Fruit fly (Drosophila melanogaster) whole organism, embryonic: ENCODE data around the gene CG10431.
A peak's percentile ranks its signal among the peaks of the same experiment; 100 is the strongest.

ENCODE experiments used
- CG10959 ChIP-seq: fragments of 200-800 bp; sonication (Bioruptor generic); IDR thresholded peaks from 2 replicates; pipeline ENCODE4 v1.3.6; 2022; ENCODE audit warnings: missing biosample characterization, missing genetic modification characterization
- CG12155 ChIP-seq: fragments of 200-800 bp; sonication (Bioruptor generic); optimal IDR thresholded peaks from 3 replicates; lab custom pipeline; 2016; ENCODE audit warnings: missing biosample characterization, missing genetic modification characterization
- CG12236 ChIP-seq: fragments of 200-800 bp; sonication (Bioruptor generic); optimal IDR thresholded peaks from 2 replicates; lab custom pipeline; 2016; ENCODE audit warnings: missing biosample characterization, missing genetic modification characterization
- CG14014 ChIP-seq: fragments of 200-800 bp; sonication (Bioruptor generic); IDR thresholded peaks from 2 replicates; pipeline ENCODE4 v1.3.6; 2022; ENCODE audit warnings: missing biosample characterization, missing genetic modification characterization
- CG15269 ChIP-seq: fragments of 200-800 bp; sonication (Bioruptor generic); optimal IDR thresholded peaks from 2 replicates; lab custom pipeline; 2018; ENCODE audit warnings: missing biosample characterization, mild to moderate bottlenecking, missing genetic modification characterization, moderate library complexity
- CG1529 ChIP-seq: fragments of 200-800 bp; sonication (Bioruptor generic); optimal IDR thresholded peaks from 3 replicates; lab custom pipeline; 2018; ENCODE audit warnings: missing biosample characterization, missing genetic modification characterization
- CG16815 ChIP-seq: fragments of 200-800 bp; sonication (Bioruptor generic); optimal IDR thresholded peaks from 3 replicates; lab custom pipeline; 2017; ENCODE audit warnings: missing biosample characterization, mild to moderate bottlenecking, missing genetic modification characterization
- CG16863 ChIP-seq: fragments of 200-800 bp; sonication (Bioruptor generic); optimal IDR thresholded peaks from 3 replicates; lab custom pipeline; 2016; ENCODE audit warnings: missing biosample characterization, missing genetic modification characterization
- CG18476 ChIP-seq: fragments of 200-800 bp; sonication (Bioruptor generic); optimal IDR thresholded peaks from 2 replicates; lab custom pipeline; 2016; ENCODE audit warnings: missing biosample characterization, mild to moderate bottlenecking, missing genetic modification characterization
- CG18764 ChIP-seq: fragments of 200-800 bp; sonication (Bioruptor generic); optimal IDR thresholded peaks from 3 replicates; lab custom pipeline; 2016; ENCODE audit warnings: missing biosample characterization, missing genetic modification characterization
- CG30431 ChIP-seq: fragments of 200-800 bp; sonication (Bioruptor generic); optimal IDR thresholded peaks from 2 replicates; lab custom pipeline; 2017; ENCODE audit warnings: missing biosample characterization, missing genetic modification characterization
- CG31365 ChIP-seq: fragments of 200-800 bp; sonication (Bioruptor generic); optimal IDR thresholded peaks from 2 replicates; lab custom pipeline; 2018; ENCODE audit warnings: missing biosample characterization, mild to moderate bottlenecking, missing genetic modification characterization
- CG3163 ChIP-seq: fragments of 200-800 bp; sonication (Bioruptor generic); optimal IDR thresholded peaks from 3 replicates; lab custom pipeline; 2016; ENCODE audit warnings: missing biosample characterization, missing genetic modification characterization
- CG32532 ChIP-seq: fragments of 200-800 bp; sonication (Bioruptor generic); IDR thresholded peaks from 2 replicates; pipeline ENCODE4 v1.3.6; 2022; ENCODE audit warnings: missing biosample characterization, missing genetic modification characterization
- CG6654 ChIP-seq: fragments of 200-800 bp; sonication (Bioruptor generic); optimal IDR thresholded peaks from 2 replicates; lab custom pipeline; 2017; ENCODE audit warnings: missing biosample characterization, mild to moderate bottlenecking, missing genetic modification characterization
- CG6813 ChIP-seq: fragments of 200-800 bp; sonication (Bioruptor generic); optimal IDR thresholded peaks from 2 replicates; lab custom pipeline; 2017; ENCODE audit warnings: missing biosample characterization, missing genetic modification characterization, mild to moderate bottlenecking, moderate library complexity, missing genetic modification reagents
- CG6854 ChIP-seq: fragments of 200-800 bp; sonication (Bioruptor generic); optimal IDR thresholded peaks from 3 replicates; lab custom pipeline; 2017; ENCODE audit warnings: missing biosample characterization, mild to moderate bottlenecking, missing genetic modification characterization
- CG8281 ChIP-seq: fragments of 200-800 bp; sonication (Bioruptor generic); optimal IDR thresholded peaks from 2 replicates; lab custom pipeline; 2018; ENCODE audit warnings: missing biosample characterization, mild to moderate bottlenecking, missing genetic modification characterization, moderate library complexity
- CG8290 ChIP-seq, 3 experiments: fragments of 200-800 bp; sonication (Bioruptor generic); optimal IDR thresholded peaks; 2 replicates each; lab custom pipeline; 2016 to 2019; ENCODE audit warnings: missing biosample characterization in 3 of 3, missing genetic modification characterization in 3 of 3, mild to moderate bottlenecking in 2 of 3, moderate library complexity in 1 of 3
- CG9876 ChIP-seq: fragments of 200-800 bp; sonication (Bioruptor generic); optimal IDR thresholded peaks from 2 replicates; lab custom pipeline; 2016; ENCODE audit warnings: missing biosample characterization, missing genetic modification characterization
- CrebB ChIP-seq: fragments of 200-800 bp; sonication (Bioruptor generic); optimal IDR thresholded peaks from 3 replicates; lab custom pipeline; 2018; ENCODE audit warnings: missing biosample characterization, mild to moderate bottlenecking, missing genetic modification characterization
- Dip3 ChIP-seq: fragments of 200-800 bp; sonication (Bioruptor generic); optimal IDR thresholded peaks from 3 replicates; lab custom pipeline; 2016; ENCODE audit warnings: missing biosample characterization, missing genetic modification characterization
- Doc2 ChIP-seq: fragments of 200-800 bp; sonication (Bioruptor generic); IDR thresholded peaks from 2 replicates; pipeline ENCODE4 v1.3.6; 2022; ENCODE audit warnings: missing biosample characterization, missing genetic modification characterization
- Dref ChIP-seq: fragments of 200-800 bp; sonication (Bioruptor generic); IDR thresholded peaks from 2 replicates; pipeline ENCODE4 v1.3.6; 2022; ENCODE audit warnings: missing biosample characterization, missing genetic modification characterization
- Ets65A ChIP-seq: fragments of 200-800 bp; sonication (Bioruptor generic); peaks from one replicate; lab custom pipeline; 2016; ENCODE audit warnings: missing biosample characterization, missing genetic modification characterization
- H15 ChIP-seq: fragments of 200-800 bp; sonication (Bioruptor generic); IDR thresholded peaks from 3 replicates; pipeline ENCODE4 v1.3.6; 2022; ENCODE audit warnings: missing biosample characterization, missing genetic modification characterization
- HLH3B ChIP-seq: fragments of 200-800 bp; sonication (Bioruptor generic); IDR thresholded peaks from 2 replicates; pipeline ENCODE4 v1.3.6; 2022; ENCODE audit warnings: missing biosample characterization, missing genetic modification characterization
- Meics ChIP-seq: fragments of 200-800 bp; sonication (Bioruptor generic); optimal IDR thresholded peaks from 2 replicates; lab custom pipeline; 2017; ENCODE audit warnings: missing biosample characterization, mild to moderate bottlenecking, missing genetic modification characterization
- NC2α ChIP-seq: fragments of 200-800 bp; sonication (Bioruptor generic); optimal IDR thresholded peaks from 2 replicates; lab custom pipeline; 2016; ENCODE audit warnings: missing biosample characterization, missing genetic modification characterization
- NC2β ChIP-seq: fragments of 200-800 bp; sonication (Bioruptor generic); optimal IDR thresholded peaks from 2 replicates; lab custom pipeline; 2016; ENCODE audit warnings: missing biosample characterization, missing genetic modification characterization
- NFAT ChIP-seq: fragments of 200-800 bp; sonication (Bioruptor generic); IDR thresholded peaks from 2 replicates; pipeline ENCODE4 v1.3.6; 2022; ENCODE audit warnings: missing biosample characterization, missing genetic modification characterization
- Ptx1 ChIP-seq: fragments of 200-800 bp; sonication (Bioruptor generic); IDR thresholded peaks from 2 replicates; pipeline ENCODE4 v1.3.6; 2022; ENCODE audit warnings: missing biosample characterization, missing genetic modification characterization
- YL-1 ChIP-seq: fragments of 200-800 bp; sonication (Bioruptor generic); optimal IDR thresholded peaks from 3 replicates; lab custom pipeline; 2017; ENCODE audit warnings: missing biosample characterization, mild to moderate bottlenecking, missing genetic modification characterization
- ab ChIP-seq: fragments of 200-800 bp; sonication (Bioruptor generic); optimal IDR thresholded peaks from 2 replicates; lab custom pipeline; 2016; ENCODE audit warnings: missing biosample characterization, missing genetic modification characterization
- danr ChIP-seq: fragments of 200-800 bp; sonication (Bioruptor generic); IDR thresholded peaks from 2 replicates; pipeline ENCODE4 v1.3.6; 2022; ENCODE audit warnings: missing biosample characterization, missing genetic modification characterization
- fd102C ChIP-seq: fragments of 200-800 bp; sonication (Bioruptor generic); optimal IDR thresholded peaks from 2 replicates; lab custom pipeline; 2018; ENCODE audit warnings: missing biosample characterization, mild to moderate bottlenecking, missing genetic modification characterization, moderate library complexity
- gce ChIP-seq: fragments of 200-800 bp; sonication (Bioruptor generic); IDR thresholded peaks from 3 replicates; pipeline ENCODE4 v1.3.6; 2022; ENCODE audit warnings: missing biosample characterization, missing genetic modification characterization
- grn ChIP-seq: fragments of 200-800 bp; sonication (Bioruptor generic); optimal IDR thresholded peaks from 3 replicates; lab custom pipeline; 2017; ENCODE audit warnings: missing biosample characterization, missing genetic modification characterization
- jing ChIP-seq: fragments of 200-800 bp; sonication (Bioruptor generic); optimal IDR thresholded peaks from 2 replicates; lab custom pipeline; 2018; ENCODE audit warnings: missing biosample characterization, mild to moderate bottlenecking, missing genetic modification characterization
- lbe ChIP-seq: fragments of 200-800 bp; sonication (Bioruptor generic); optimal IDR thresholded peaks from 2 replicates; lab custom pipeline; 2016; ENCODE audit warnings: missing biosample characterization, mild to moderate bottlenecking, missing genetic modification characterization
- lov ChIP-seq, 2 experiments: fragments of 200-800 bp in 1 of 2; fragments of >200 bp in 1 of 2; sonication (Bioruptor generic) in 1 of 2; IDR thresholded peaks in 1 of 2; optimal IDR thresholded peaks in 1 of 2; 2 replicates in 1 of 2; 3 replicates in 1 of 2; pipeline versions ENCODE4 v1.3.6 to Lab custom; 2017 to 2022; ENCODE audit warnings: missing biosample characterization in 1 of 2, missing genetic modification characterization in 1 of 2
- nerfin-1 ChIP-seq: fragments of 200-800 bp; sonication (Bioruptor generic); optimal IDR thresholded peaks from 3 replicates; lab custom pipeline; 2019; ENCODE audit warnings: missing biosample characterization, mild to moderate bottlenecking, missing genetic modification characterization, moderate library complexity
- run ChIP-seq: fragments of 200-800 bp; sonication (Bioruptor generic); optimal IDR thresholded peaks from 3 replicates; lab custom pipeline; 2018; ENCODE audit warnings: missing biosample characterization, mild to moderate bottlenecking, missing genetic modification characterization
- salm ChIP-seq: fragments of 200-800 bp; sonication (Bioruptor generic); optimal IDR thresholded peaks from 2 replicates; lab custom pipeline; 2018; ENCODE audit warnings: missing biosample characterization, mild to moderate bottlenecking, missing genetic modification characterization
- sens-2 ChIP-seq: fragments of 200-800 bp; sonication (Bioruptor generic); IDR thresholded peaks from 2 replicates; pipeline ENCODE4 v1.3.6; 2022; ENCODE audit warnings: missing biosample characterization, missing genetic modification characterization
- sisA ChIP-seq: fragments of 200-800 bp; sonication (Bioruptor generic); IDR thresholded peaks from 2 replicates; pipeline ENCODE4 v1.3.6; 2022; ENCODE audit warnings: missing biosample characterization, missing genetic modification characterization
- slou ChIP-seq: fragments of 200-800 bp; sonication (Bioruptor generic); optimal IDR thresholded peaks from 3 replicates; lab custom pipeline; 2016; ENCODE audit warnings: missing biosample characterization, missing genetic modification characterization
- so ChIP-seq: fragments of 200-800 bp; sonication (Bioruptor generic); IDR thresholded peaks from 3 replicates; pipeline ENCODE4 v1.3.6; 2022; ENCODE audit warnings: missing biosample characterization, missing genetic modification characterization
- tup ChIP-seq: fragments of 200-800 bp; sonication (Bioruptor generic); optimal IDR thresholded peaks from 2 replicates; lab custom pipeline; 2016; ENCODE audit warnings: missing biosample characterization, mild to moderate bottlenecking, missing genetic modification characterization, moderate library complexity
- tx ChIP-seq: fragments of 200-800 bp; sonication (Bioruptor generic); optimal IDR thresholded peaks from 2 replicates; lab custom pipeline; 2016; ENCODE audit warnings: missing biosample characterization, missing genetic modification characterization
- yki ChIP-seq: fragments of >200 bp; optimal IDR thresholded peaks from 3 replicates; lab custom pipeline; 2018

Gene CG10431

DNA sequence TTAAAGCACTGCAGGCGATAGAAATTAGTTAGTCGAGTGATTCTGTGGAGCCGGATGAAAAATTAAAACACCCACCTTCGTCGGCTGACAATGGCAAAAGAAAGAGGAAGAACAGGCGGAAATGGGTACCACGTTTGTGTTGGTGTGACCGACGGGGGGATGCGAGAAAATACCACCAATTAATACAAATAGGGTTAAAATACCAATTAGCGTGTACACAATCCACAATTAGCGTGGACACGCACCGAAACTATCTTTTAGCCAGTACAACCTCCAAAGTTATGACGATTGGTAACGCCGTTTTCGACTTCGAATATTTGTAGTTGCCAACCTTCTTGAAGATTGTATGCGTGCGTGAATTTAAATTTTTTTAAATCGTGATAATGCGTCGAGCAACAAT is 34.6 kb downstream of the CG10431 start, which contains the start of gene RpL30 (continued):
- TF ChIP-seq Dref (GFP tag; lab: Robert Waterston, UW) (peak; percentile 52), sens-2 (peak; percentile 90), CG18764 (GFP tag; lab: Kevin White, UChicago) (peak; percentile 86), CG8281 (tag; lab: Kevin White, UChicago) (peak; percentile 61), HLH3B (GFP tag; lab: Robert Waterston, UW) (peak; percentile 80), NFAT (GFP tag; lab: Robert Waterston, UW) (peak; percentile 86), tup (GFP tag; lab: Kevin White, UChicago) (no peak), fd102C (GFP tag; lab: Kevin White, UChicago) (peak; percentile 89), grn (GFP tag; lab: Kevin White, UChicago) (peak; percentile 90), lbe (GFP tag; lab: Kevin White, UChicago) (peak; percentile 87), salm (peak; percentile 92), jing (GFP tag; lab: Kevin White, UChicago) (peak; percentile 66), CG16863 (GFP tag; lab: Kevin White, UChicago) (peak; percentile 86), CG18476 (GFP tag; lab: Kevin White, UChicago) (peak; percentile 50), CG3163 (GFP tag; lab: Kevin White, UChicago) (peak; percentile 82), CG6654 (peak; percentile 63), Ets65A (GFP tag; lab: Kevin White, UChicago) (peak; percentile 99), CG12236 (GFP tag; lab: Kevin White, UChicago) (peak; percentile 85), CG15269 (tag; lab: Kevin White, UChicago) (peak; percentile 79), CG31365 (tag; lab: Kevin White, UChicago) (peak; percentile 86), CG10959 (peak; percentile 75), Dip3 (GFP tag; lab: Kevin White, UChicago) (peak; percentile 78), CG32532 (peak; percentile 93), danr (GFP tag; lab: Robert Waterston, UW) (0 out of 2 replicates have a peak, but pooled peaks have one; percentile 27), CrebB (tag; lab: Kevin White, UChicago) (peak; percentile 95), YL-1 (GFP tag; lab: Kevin White, UChicago) (peak; percentile 99), NC2α (GFP tag; lab: Kevin White, UChicago) (peak; percentile 91), Meics (GFP tag; lab: Kevin White, UChicago) (peak; percentile 95), CG1529 (peak; percentile 85), slou (GFP tag; lab: Kevin White, UChicago) (peak; percentile 77), gce (peak; percentile 94), Ptx1 (GFP tag; lab: Robert Waterston, UW) (peak; percentile 78), Doc2 (GFP tag; lab: Robert Waterston, UW) (0 out of 2 replicates have a peak, but pooled peaks have one; percentile 33), CG14014 (peak; percentile 90), CG30431 (GFP tag; lab: Kevin White, UChicago) (peak; percentile 79), NC2β (GFP tag; lab: Kevin White, UChicago) (peak; percentile 99), run (tag; lab: Kevin White, UChicago) (peak; percentile 84), so (GFP tag; lab: Robert Waterston, UW) (peak; percentile 92), CG9876 (GFP tag; lab: Kevin White, UChicago) (peak; percentile 94), sisA (GFP tag; lab: Robert Waterston, UW) (peak; percentile 56), CG16815 (GFP tag; lab: Kevin White, UChicago) (peak; percentile 59), tx (GFP tag; lab: Kevin White, UChicago) (peak; percentile 74), CG8290 (GFP tag; optimal IDR thresholded peaks at IDR 0.05; lab: Kevin White, UChicago) (peak; percentile 90), CG8290 (tag; optimal IDR thresholded peaks at IDR 0.05; lab: Kevin White, UChicago) (peak; percentile 84 to 98), yki (no peak), CG6854 (GFP tag; lab: Kevin White, UChicago) (peak; percentile 95), ab (GFP tag; lab: Kevin White, UChicago) (peak; percentile 35), nerfin-1 (peak; percentile 80), CG12155 (GFP tag; lab: Kevin White, UChicago) (peak; percentile 68), lov (optimal IDR thresholded peaks at IDR 0.05; lab: Kevin White, UChicago) (no peak), lov (GFP tag; IDR thresholded peaks at IDR 0.05; lab: Robert Waterston, UW) (peak; percentile 95), CG6813 (peak; percentile 96), H15 (GFP tag; lab: Robert Waterston, UW) (peak; percentile 87)
